Worm (Caenorhabditis elegans): Measurements from ENCODE around the gene clec-71.

DNA sequence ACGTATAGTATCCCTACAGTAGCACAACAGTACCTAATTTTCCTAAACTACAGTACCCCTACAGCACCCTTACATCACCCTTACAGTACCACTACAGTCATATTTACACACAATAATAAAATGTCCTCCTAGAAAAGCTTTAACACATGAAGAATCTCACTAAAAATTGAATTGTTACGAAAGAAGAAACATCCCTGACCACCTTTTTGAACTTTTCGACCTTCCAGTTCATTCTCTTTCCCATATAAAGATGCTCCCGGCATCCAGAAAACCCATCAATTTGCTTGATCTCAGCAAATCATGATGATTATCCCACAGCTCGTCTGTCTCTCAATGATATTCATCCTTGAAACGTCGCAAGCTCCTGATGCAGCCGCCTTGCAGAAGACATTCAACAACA is 32.6 kb upstream of the clec-71 start, which contains the start of gene F56D6.21:
- TF ChIP-seq nhr-20 (tag; optimal IDR thresholded peaks at IDR 0.05) (no peak), snpc-4 (tag; optimal IDR thresholded peaks at IDR 0.05) (no peak), ztf-11 (tag; optimal IDR thresholded peaks at IDR 0.05) (no peak), C04F5.9 (tag; optimal IDR thresholded peaks at IDR 0.05) (no peak), lin-39 (tag; optimal IDR thresholded peaks at IDR 0.05) (no peak), mab-9 (GFP tag; IDR thresholded peaks at IDR 0.05) (no peak), snu-23 (GFP tag; optimal IDR thresholded peaks at IDR 0.05) (no peak)

Measured in whole organism, L1 larva.